Fruit fly (Drosophila melanogaster) whole organism, embryonic: Measurements from ENCODE around the gene dbo.

Experiments
- Atf-2 ChIP-seq: fragments of 200-800 bp; sonication (Bioruptor generic); optimal IDR thresholded peaks from 2 replicates; lab custom pipeline; 2016; ENCODE audit warnings: missing biosample characterization, missing genetic modification characterization
- Atf3 ChIP-seq: fragments of 200-800 bp; sonication (Bioruptor generic); optimal IDR thresholded peaks from 3 replicates; lab custom pipeline; 2016; ENCODE audit warnings: missing biosample characterization, missing genetic modification characterization
- Atf6 ChIP-seq: fragments of 200-800 bp; sonication (Bioruptor generic); IDR thresholded peaks from 2 replicates; pipeline ENCODE4 v1.3.6; 2022; ENCODE audit warnings: missing biosample characterization, missing genetic modification characterization
- Bgb ChIP-seq: fragments of 200-800 bp; sonication (Bioruptor generic); IDR thresholded peaks from 2 replicates; pipeline ENCODE4 v1.3.6; 2022; ENCODE audit warnings: missing biosample characterization, missing genetic modification characterization; ENCODE audit not compliant: partially characterized antibody
- CG10366 ChIP-seq: fragments of 200-800 bp; sonication (Bioruptor generic); IDR thresholded peaks from 2 replicates; pipeline ENCODE4 v1.3.6; 2022; ENCODE audit warnings: missing biosample characterization, missing genetic modification characterization
- CG11504 ChIP-seq: fragments of 200-800 bp; sonication (Bioruptor generic); optimal IDR thresholded peaks from 3 replicates; lab custom pipeline; 2019; ENCODE audit warnings: missing biosample characterization, mild to moderate bottlenecking, missing genetic modification characterization, moderate library complexity
- CG12299 ChIP-seq: fragments of 200-800 bp; sonication (Bioruptor generic); optimal IDR thresholded peaks from 2 replicates; lab custom pipeline; 2018; ENCODE audit warnings: missing biosample characterization, mild to moderate bottlenecking, missing genetic modification characterization
- CG12769 ChIP-seq: fragments of 200-800 bp; sonication (Bioruptor generic); optimal IDR thresholded peaks from 2 replicates; lab custom pipeline; 2019; ENCODE audit warnings: missing biosample characterization, mild to moderate bottlenecking, missing genetic modification characterization, moderate library complexity
- CG1603 ChIP-seq: fragments of 200-800 bp; sonication (Bioruptor generic); optimal IDR thresholded peaks from 2 replicates; lab custom pipeline; 2019; ENCODE audit warnings: missing biosample characterization, mild to moderate bottlenecking, missing genetic modification characterization, moderate library complexity
- CG17359 ChIP-seq: fragments of 200-800 bp; sonication (Bioruptor generic); optimal IDR thresholded peaks from 3 replicates; lab custom pipeline; 2018; ENCODE audit warnings: missing biosample characterization, mild to moderate bottlenecking, missing genetic modification characterization, moderate library complexity
- CG17912 ChIP-seq: fragments of 200-800 bp; sonication (Bioruptor generic); optimal IDR thresholded peaks from 2 replicates; lab custom pipeline; 2018; ENCODE audit warnings: missing biosample characterization, mild to moderate bottlenecking, missing genetic modification characterization
- CG1792 ChIP-seq: fragments of 200-800 bp; sonication (Bioruptor generic); optimal IDR thresholded peaks from 2 replicates; lab custom pipeline; 2016; ENCODE audit warnings: missing biosample characterization, missing genetic modification characterization
- CG18599 ChIP-seq: fragments of 200-800 bp; sonication (Bioruptor generic); optimal IDR thresholded peaks from 3 replicates; lab custom pipeline; 2017; ENCODE audit warnings: missing biosample characterization, missing genetic modification characterization, mild to moderate bottlenecking, moderate library complexity, missing genetic modification reagents
- CG30431 ChIP-seq: fragments of 200-800 bp; sonication (Bioruptor generic); optimal IDR thresholded peaks from 2 replicates; lab custom pipeline; 2017; ENCODE audit warnings: missing biosample characterization, missing genetic modification characterization
- CG3163 ChIP-seq: fragments of 200-800 bp; sonication (Bioruptor generic); optimal IDR thresholded peaks from 3 replicates; lab custom pipeline; 2016; ENCODE audit warnings: missing biosample characterization, missing genetic modification characterization
- CG3407 ChIP-seq: fragments of 200-800 bp; sonication (Bioruptor generic); optimal IDR thresholded peaks from 2 replicates; lab custom pipeline; 2018; ENCODE audit warnings: missing biosample characterization, mild to moderate bottlenecking, missing genetic modification characterization
- CG3838 ChIP-seq: fragments of 200-800 bp; sonication (Bioruptor generic); optimal IDR thresholded peaks from 3 replicates; lab custom pipeline; 2016; ENCODE audit warnings: missing biosample characterization, missing genetic modification characterization
- CG4360 ChIP-seq: fragments of 200-800 bp; sonication (Bioruptor generic); IDR thresholded peaks from 2 replicates; pipeline ENCODE4 v1.3.6; 2022; ENCODE audit warnings: missing biosample characterization, missing genetic modification characterization
- CG6272 ChIP-seq: fragments of 200-800 bp; sonication (Bioruptor generic); IDR thresholded peaks from 2 replicates; pipeline ENCODE4 v1.3.6; 2022; ENCODE audit warnings: missing biosample characterization, missing genetic modification characterization
- CG6765 ChIP-seq: fragments of 200-800 bp; sonication (Bioruptor generic); optimal IDR thresholded peaks from 3 replicates; lab custom pipeline; 2017; ENCODE audit warnings: missing biosample characterization, mild to moderate bottlenecking, missing genetic modification characterization
- CG7271 ChIP-seq: fragments of 200-800 bp; sonication (Bioruptor generic); optimal IDR thresholded peaks from 2 replicates; lab custom pipeline; 2018; ENCODE audit warnings: missing biosample characterization, mild to moderate bottlenecking, missing genetic modification characterization, moderate library complexity
- CG9437 ChIP-seq: fragments of 200-800 bp; sonication (Bioruptor generic); optimal IDR thresholded peaks from 2 replicates; lab custom pipeline; 2018; ENCODE audit warnings: missing biosample characterization, mild to moderate bottlenecking, missing genetic modification characterization
- Chrac-16 ChIP-seq: fragments of 200-800 bp; sonication (Bioruptor generic); optimal IDR thresholded peaks from 3 replicates; lab custom pipeline; 2016; ENCODE audit warnings: missing biosample characterization, missing genetic modification characterization
- Dbx ChIP-seq: fragments of 200-800 bp; sonication (Bioruptor generic); IDR thresholded peaks from 3 replicates; pipeline ENCODE4 v1.3.6; 2022; ENCODE audit warnings: missing biosample characterization, missing genetic modification characterization
- Dfd ChIP-seq, 2 experiments: fragments of >200 bp; optimal IDR thresholded peaks; 2 replicates each; lab custom pipeline; 2017; ENCODE audit warnings: missing biosample characterization in 2 of 2, missing genetic modification characterization in 2 of 2
- Eip74EF ChIP-seq, 2 experiments: fragments of 200-800 bp in 1 of 2; fragments of >200 bp in 1 of 2; sonication (Bioruptor generic) in 1 of 2; optimal IDR thresholded peaks; 2 replicates each; lab custom pipeline; 2017 to 2019; ENCODE audit warnings: missing biosample characterization in 2 of 2, missing genetic modification characterization in 2 of 2, mild to moderate bottlenecking in 1 of 2, moderate library complexity in 1 of 2
- HLH3B ChIP-seq: fragments of 200-800 bp; sonication (Bioruptor generic); IDR thresholded peaks from 2 replicates; pipeline ENCODE4 v1.3.6; 2022; ENCODE audit warnings: missing biosample characterization, missing genetic modification characterization
- Hr39 ChIP-seq: fragments of >200 bp; optimal IDR thresholded peaks from 2 replicates; lab custom pipeline; 2017
- Jarid2 ChIP-seq: fragments of 200-800 bp; sonication (Bioruptor generic); optimal IDR thresholded peaks from 3 replicates; lab custom pipeline; 2017; ENCODE audit warnings: mild to moderate bottlenecking, missing biosample characterization, missing genetic modification reagents, missing genetic modification characterization
- Xbp1 ChIP-seq: fragments of 200-800 bp; sonication (Bioruptor generic); optimal IDR thresholded peaks from 3 replicates; lab custom pipeline; 2016; ENCODE audit warnings: missing biosample characterization, mild to moderate bottlenecking, missing genetic modification characterization
- ab ChIP-seq: fragments of 200-800 bp; sonication (Bioruptor generic); optimal IDR thresholded peaks from 2 replicates; lab custom pipeline; 2016; ENCODE audit warnings: missing biosample characterization, missing genetic modification characterization
- abd-A ChIP-seq: fragments of 200-800 bp; sonication (Bioruptor generic); optimal IDR thresholded peaks from 3 replicates; lab custom pipeline; 2019; ENCODE audit warnings: missing biosample characterization, mild to moderate bottlenecking, missing genetic modification characterization, moderate library complexity
- amos ChIP-seq: fragments of 200-800 bp; sonication (Bioruptor generic); IDR thresholded peaks from 2 replicates; pipeline ENCODE4 v1.3.6; 2022; ENCODE audit warnings: missing biosample characterization, missing genetic modification characterization; ENCODE audit not compliant: partially characterized antibody
- crp ChIP-seq, 2 experiments: fragments of 200-800 bp; sonication (Bioruptor generic); optimal IDR thresholded peaks; 2 replicates in 1 of 2; 3 replicates in 1 of 2; lab custom pipeline; 2017; ENCODE audit warnings: missing biosample characterization in 2 of 2, missing genetic modification characterization in 2 of 2, mild to moderate bottlenecking in 1 of 2, moderate library complexity in 1 of 2
- disco-r ChIP-seq: fragments of 200-800 bp; sonication (Bioruptor generic); optimal IDR thresholded peaks from 2 replicates; lab custom pipeline; 2016; ENCODE audit warnings: missing biosample characterization, missing genetic modification characterization
- fd3F ChIP-seq: fragments of 200-800 bp; sonication (Bioruptor generic); optimal IDR thresholded peaks from 2 replicates; lab custom pipeline; 2018; ENCODE audit warnings: missing biosample characterization, mild to moderate bottlenecking, missing genetic modification characterization, moderate library complexity
- gcm ChIP-seq: fragments of 200-800 bp; sonication (Bioruptor generic); optimal IDR thresholded peaks from 2 replicates; lab custom pipeline; 2019; ENCODE audit warnings: missing biosample characterization, mild to moderate bottlenecking, missing genetic modification characterization, moderate library complexity
- hbn ChIP-seq: fragments of 200-800 bp; sonication (Bioruptor generic); IDR thresholded peaks from 2 replicates; pipeline ENCODE4 v1.3.6; 2022; ENCODE audit warnings: missing biosample characterization, missing genetic modification characterization; ENCODE audit not compliant: partially characterized antibody
- ind ChIP-seq: fragments of 200-800 bp; sonication (Bioruptor generic); optimal IDR thresholded peaks from 3 replicates; lab custom pipeline; 2016; ENCODE audit warnings: missing biosample characterization, missing genetic modification characterization
- kah ChIP-seq: fragments of 200-800 bp; sonication (Bioruptor generic); optimal IDR thresholded peaks from 2 replicates; lab custom pipeline; 2018; ENCODE audit warnings: missing biosample characterization, mild to moderate bottlenecking, missing genetic modification characterization
- luna ChIP-seq: fragments of 200-800 bp; sonication (Bioruptor generic); optimal IDR thresholded peaks from 2 replicates; lab custom pipeline; 2016; ENCODE audit warnings: missing biosample characterization, missing genetic modification characterization
- maf-S ChIP-seq: fragments of 200-800 bp; sonication (Bioruptor generic); optimal IDR thresholded peaks from 2 replicates; lab custom pipeline; 2016; ENCODE audit warnings: missing biosample characterization, missing genetic modification characterization
- mld ChIP-seq: fragments of 200-800 bp; sonication (Bioruptor generic); IDR thresholded peaks from 3 replicates; pipeline ENCODE4 v1.3.6; 2022; ENCODE audit warnings: missing biosample characterization, missing genetic modification characterization; ENCODE audit not compliant: partially characterized antibody
- org-1 ChIP-seq: fragments of 200-800 bp; sonication (Bioruptor generic); optimal IDR thresholded peaks from 2 replicates; lab custom pipeline; 2017; ENCODE audit warnings: missing biosample characterization, missing genetic modification characterization
- row ChIP-seq: fragments of 200-800 bp; sonication (Bioruptor generic); IDR thresholded peaks from 3 replicates; pipeline ENCODE4 v1.3.6; 2022; ENCODE audit warnings: missing biosample characterization, missing genetic modification characterization
- scrt ChIP-seq: fragments of 200-800 bp; sonication (Bioruptor generic); optimal IDR thresholded peaks from 2 replicates; lab custom pipeline; 2018; ENCODE audit warnings: missing biosample characterization, mild to moderate bottlenecking, missing genetic modification characterization, moderate library complexity
- slou ChIP-seq: fragments of 200-800 bp; sonication (Bioruptor generic); optimal IDR thresholded peaks from 3 replicates; lab custom pipeline; 2016; ENCODE audit warnings: missing biosample characterization, missing genetic modification characterization
- slp2 ChIP-seq: fragments of 200-800 bp; sonication (Bioruptor generic); optimal IDR thresholded peaks from 2 replicates; lab custom pipeline; 2016; ENCODE audit warnings: missing biosample characterization, missing genetic modification characterization
- stc ChIP-seq: fragments of 200-800 bp; sonication (Bioruptor generic); IDR thresholded peaks from 2 replicates; pipeline ENCODE4 v1.3.6; 2022; ENCODE audit warnings: missing biosample characterization, missing genetic modification characterization
- tgo ChIP-seq: fragments of 200-800 bp; sonication (Bioruptor generic); IDR thresholded peaks from 3 replicates; pipeline ENCODE4 v1.3.6; 2022; ENCODE audit warnings: missing biosample characterization, missing genetic modification characterization
- wdn ChIP-seq: fragments of 200-800 bp; sonication (Bioruptor generic); IDR thresholded peaks from 2 replicates; pipeline ENCODE4 v1.3.6; 2022; ENCODE audit warnings: missing biosample characterization, missing genetic modification characterization

Gene dbo

DNA sequence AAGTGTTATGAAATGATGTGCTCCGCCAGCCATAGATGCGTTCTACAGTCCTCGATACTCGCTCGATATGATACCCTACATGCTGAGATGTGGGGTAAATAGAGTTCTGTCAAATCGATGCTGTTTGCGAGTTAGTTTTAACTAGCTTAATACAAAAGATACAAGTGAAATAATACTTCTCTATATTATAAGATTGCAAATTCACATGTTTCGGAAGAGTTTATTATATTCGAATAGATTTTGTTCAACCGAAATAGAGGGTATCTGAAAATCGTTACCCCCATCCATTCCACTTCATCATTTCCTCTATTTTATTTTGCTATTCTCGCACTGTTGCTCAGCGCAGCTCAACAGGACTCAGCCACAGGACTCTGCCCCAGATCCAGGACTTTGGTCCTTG is 32.4 kb upstream of the dbo start (continued):
- TF ChIP-seq amos (GFP tag; lab: Robert Waterston, UW), result no peak
- TF ChIP-seq row (GFP tag; lab: Robert Waterston, UW), result peak; percentile 82
- no peak for TF ChIP-seq Dfd (GFP tag; optimal IDR thresholded peaks at IDR 0.05; lab: Kevin White, UChicago)
- TF ChIP-seq fd3F (GFP tag; lab: Kevin White, UChicago), result no peak
- peak; percentile 29 for TF ChIP-seq Atf-2
- no peak for TF ChIP-seq ind (GFP tag; lab: Kevin White, UChicago)
- no peak for TF ChIP-seq ab (GFP tag; lab: Kevin White, UChicago)
- no peak for TF ChIP-seq CG3163 (GFP tag; lab: Kevin White, UChicago)
- TF ChIP-seq CG4360 (GFP tag; lab: Robert Waterston, UW), result no peak
- no peak for TF ChIP-seq CG6272 (GFP tag; lab: Robert Waterston, UW)
- peak; percentile 52 for TF ChIP-seq CG17359 (tag; lab: Kevin White, UChicago)
- TF ChIP-seq CG9437 (GFP tag; lab: Kevin White, UChicago), result no peak
- TF ChIP-seq CG30431, result peak; percentile 29
- no peak for TF ChIP-seq hbn (GFP tag; lab: Robert Waterston, UW)
- no peak for TF ChIP-seq CG1792 (GFP tag; lab: Kevin White, UChicago)
- TF ChIP-seq Atf3 (GFP tag; lab: Kevin White, UChicago), result peak; percentile 20
- peak; percentile 59 for TF ChIP-seq CG1603 (tag; lab: Kevin White, UChicago)
- TF ChIP-seq crp (GFP tag; optimal IDR thresholded peaks at IDR 0.05; lab: Kevin White, UChicago), result no peak
- TF ChIP-seq disco-r (GFP tag; lab: Kevin White, UChicago), result no peak
- TF ChIP-seq CG6765, result no peak
- no peak for TF ChIP-seq mld
- peak; percentile 6 for TF ChIP-seq CG12769 (tag; lab: Kevin White, UChicago)
- TF ChIP-seq slp2 (GFP tag; lab: Kevin White, UChicago), result no peak
- TF ChIP-seq HLH3B (GFP tag; lab: Robert Waterston, UW), result peak; percentile 73
- TF ChIP-seq org-1 (GFP tag; lab: Kevin White, UChicago), result peak; percentile 14
- no peak for TF ChIP-seq Eip74EF (GFP tag; optimal IDR thresholded peaks at IDR 0.05; lab: Kevin White, UChicago)
- TF ChIP-seq Jarid2 (GFP tag; lab: Kevin White, UChicago), result no peak
- peak; percentile 49; the same call in 1 of the 2 replicates for TF ChIP-seq CG10366 (GFP tag; lab: Robert Waterston, UW)
- TF ChIP-seq abd-A (tag; lab: Kevin White, UChicago), result no peak
- TF ChIP-seq tgo, result peak; percentile 24; the same call in 1 of the 3 replicates
- no peak for TF ChIP-seq CG3407 (GFP tag; lab: Kevin White, UChicago)
- no peak; the same call in none of the 2 replicates for TF ChIP-seq wdn (GFP tag; lab: Robert Waterston, UW)
- TF ChIP-seq CG7271, result no peak
- TF ChIP-seq CG18599 (GFP tag; lab: Kevin White, UChicago), result peak; percentile 63
- no peak for TF ChIP-seq slou
- peak; percentile 36 for TF ChIP-seq Chrac-16 (GFP tag; lab: Kevin White, UChicago)
- TF ChIP-seq Bgb (GFP tag; lab: Robert Waterston, UW), result no peak
- TF ChIP-seq Hr39 (lab: Kevin White, UChicago), result no peak
- TF ChIP-seq CG17912 (GFP tag; lab: Kevin White, UChicago), result no peak
- TF ChIP-seq CG12299 (tag; lab: Kevin White, UChicago), result no peak
- peak; percentile 49; the same call in 1 of the 2 replicates for TF ChIP-seq Atf6 (GFP tag; lab: Robert Waterston, UW)
- TF ChIP-seq CG11504 (tag; lab: Kevin White, UChicago), result peak; percentile 54
- 0 out of 3 replicates have a peak, but pooled peaks have one; percentile 36 for TF ChIP-seq Dbx (GFP tag; lab: Robert Waterston, UW)
- TF ChIP-seq scrt (GFP tag; lab: Kevin White, UChicago), result peak; percentile 60
- no peak for TF ChIP-seq gcm
- TF ChIP-seq Xbp1 (GFP tag; lab: Kevin White, UChicago), result peak; percentile 51
- no peak for TF ChIP-seq maf-S (GFP tag; lab: Kevin White, UChicago)
- no peak for TF ChIP-seq CG3838
- no peak for TF ChIP-seq stc (GFP tag; lab: Robert Waterston, UW)
- no peak for TF ChIP-seq luna (GFP tag; lab: Kevin White, UChicago)
- TF ChIP-seq kah, result no peak
